Fruit fly (Drosophila melanogaster) whole organism, prepupa: ENCODE data around the gene Xrcc2.
A peak's percentile ranks its signal among the peaks of the same experiment; 100 is the strongest.

ENCODE experiments used
- Blimp-1 ChIP-seq: fragments of 200-800 bp; sonication (Bioruptor generic); optimal IDR thresholded peaks from 3 replicates; lab custom pipeline; 2017; ENCODE audit warnings: missing biosample characterization, missing genetic modification characterization, mild to moderate bottlenecking, moderate library complexity, missing genetic modification reagents
- CG11294 ChIP-seq: fragments of 200-800 bp; sonication (Bioruptor generic); IDR thresholded peaks from 2 replicates; pipeline ENCODE4 v1.3.6; 2022; ENCODE audit warnings: missing biosample characterization, missing genetic modification characterization
- CG11902 ChIP-seq: fragments of 200-800 bp; sonication (Bioruptor generic); optimal IDR thresholded peaks from 3 replicates; lab custom pipeline; 2016; ENCODE audit warnings: missing biosample characterization, missing genetic modification characterization
- CG15336 ChIP-seq: fragments of 200-800 bp; sonication (Bioruptor generic); IDR thresholded peaks from 2 replicates; pipeline ENCODE4 v1.3.6; 2022; ENCODE audit warnings: missing biosample characterization, missing genetic modification characterization
- CG1621 ChIP-seq: fragments of 200-800 bp; sonication (Bioruptor generic); optimal IDR thresholded peaks from 3 replicates; lab custom pipeline; 2018; ENCODE audit warnings: missing biosample characterization, mild to moderate bottlenecking, missing genetic modification characterization
- CG31627 ChIP-seq: fragments of 200-800 bp; sonication (Bioruptor generic); optimal IDR thresholded peaks from 3 replicates; lab custom pipeline; 2016; ENCODE audit warnings: missing biosample characterization, missing genetic modification characterization
- CG32006 ChIP-seq: fragments of 200-800 bp; sonication (Bioruptor generic); optimal IDR thresholded peaks from 3 replicates; lab custom pipeline; 2017; ENCODE audit warnings: missing biosample characterization, mild to moderate bottlenecking, missing genetic modification characterization
- CG34406 ChIP-seq: fragments of 200-800 bp; sonication (Bioruptor generic); optimal IDR thresholded peaks from 3 replicates; lab custom pipeline; 2016; ENCODE audit warnings: missing biosample characterization, missing genetic modification characterization
- CG4318 ChIP-seq: fragments of 200-800 bp; sonication (Bioruptor generic); optimal IDR thresholded peaks from 3 replicates; lab custom pipeline; 2017; ENCODE audit warnings: missing biosample characterization, mild to moderate bottlenecking, missing genetic modification characterization
- CG6163 ChIP-seq: fragments of 200-800 bp; sonication (Bioruptor generic); IDR thresholded peaks from 3 replicates; pipeline ENCODE4 v1.3.6; 2022; ENCODE audit warnings: missing biosample characterization, missing genetic modification characterization
- CG6276 ChIP-seq: fragments of 200-800 bp; sonication (Bioruptor generic); optimal IDR thresholded peaks from 2 replicates; lab custom pipeline; 2017; ENCODE audit warnings: missing biosample characterization, mild to moderate bottlenecking, missing genetic modification characterization
- CG6808 ChIP-seq: fragments of 200-800 bp; sonication (Bioruptor generic); optimal IDR thresholded peaks from 3 replicates; lab custom pipeline; 2017; ENCODE audit warnings: missing biosample characterization, missing genetic modification characterization, mild to moderate bottlenecking, moderate library complexity, missing genetic modification reagents
- CG9139 ChIP-seq: fragments of 200-800 bp; sonication (Bioruptor generic); optimal IDR thresholded peaks from 3 replicates; lab custom pipeline; 2017; ENCODE audit warnings: missing biosample characterization, mild to moderate bottlenecking, missing genetic modification characterization
- Eip75B ChIP-seq: fragments of 200-800 bp; sonication (Bioruptor generic); optimal IDR thresholded peaks from 3 replicates; lab custom pipeline; 2016; ENCODE audit warnings: missing biosample characterization, missing genetic modification characterization
- Eip78C ChIP-seq: fragments of 200-800 bp; sonication (Bioruptor generic); peaks from one replicate; lab custom pipeline; 2016; ENCODE audit warnings: missing biosample characterization, missing genetic modification characterization
- Eip93F ChIP-seq: fragments of 200-800 bp; sonication (Bioruptor generic); optimal IDR thresholded peaks from 2 replicates; lab custom pipeline; 2016; ENCODE audit warnings: missing biosample characterization, mild to moderate bottlenecking, missing genetic modification characterization
- Ets21C ChIP-seq: fragments of 200-800 bp; sonication (Bioruptor generic); optimal IDR thresholded peaks from 3 replicates; lab custom pipeline; 2016; ENCODE audit warnings: missing biosample characterization, missing genetic modification characterization
- Hr39 ChIP-seq: fragments of 200-800 bp; sonication (Bioruptor generic); optimal IDR thresholded peaks from 2 replicates; lab custom pipeline; 2016; ENCODE audit warnings: missing biosample characterization, missing genetic modification characterization
- Hr4 ChIP-seq: fragments of 200-800 bp; sonication (Bioruptor generic); optimal IDR thresholded peaks from 3 replicates; lab custom pipeline; 2016; ENCODE audit warnings: missing biosample characterization, missing genetic modification characterization
- OdsH ChIP-seq: fragments of 200-800 bp; sonication (Bioruptor generic); optimal IDR thresholded peaks from 3 replicates; lab custom pipeline; 2016; ENCODE audit warnings: missing biosample characterization, missing genetic modification characterization
- Sox102F ChIP-seq: fragments of 200-800 bp; sonication (Bioruptor generic); optimal IDR thresholded peaks from 2 replicates; lab custom pipeline; 2016; ENCODE audit warnings: missing biosample characterization, mild to moderate bottlenecking, missing genetic modification characterization
- achi ChIP-seq: fragments of 200-800 bp; sonication (Bioruptor generic); optimal IDR thresholded peaks from 3 replicates; lab custom pipeline; 2016; ENCODE audit warnings: missing biosample characterization, missing genetic modification characterization
- acj6 ChIP-seq: fragments of 200-800 bp; sonication (Bioruptor generic); optimal IDR thresholded peaks from 3 replicates; lab custom pipeline; 2016; ENCODE audit warnings: missing biosample characterization, missing genetic modification characterization
- cyc ChIP-seq: fragments of 200-800 bp; sonication (Bioruptor generic); optimal IDR thresholded peaks from 3 replicates; lab custom pipeline; 2016; ENCODE audit warnings: missing biosample characterization, missing genetic modification characterization
- eg ChIP-seq: fragments of 200-800 bp; sonication (Bioruptor generic); IDR thresholded peaks from 3 replicates; pipeline ENCODE4 v1.3.6; 2022; ENCODE audit warnings: missing biosample characterization, missing genetic modification characterization
- esn ChIP-seq: fragments of 200-800 bp; sonication (Bioruptor generic); optimal IDR thresholded peaks from 2 replicates; lab custom pipeline; 2016; ENCODE audit warnings: missing biosample characterization, mild to moderate bottlenecking, missing genetic modification characterization, moderate library complexity
- fd85E ChIP-seq: fragments of 200-800 bp; sonication (Bioruptor generic); optimal IDR thresholded peaks from 3 replicates; lab custom pipeline; 2016; ENCODE audit warnings: missing biosample characterization, missing genetic modification characterization
- fkh ChIP-seq: fragments of 200-800 bp; sonication (Bioruptor generic); optimal IDR thresholded peaks from 3 replicates; lab custom pipeline; 2017; ENCODE audit warnings: missing biosample characterization, mild to moderate bottlenecking, missing genetic modification characterization, moderate library complexity
- net ChIP-seq: fragments of 200-800 bp; sonication (Bioruptor generic); optimal IDR thresholded peaks from 3 replicates; lab custom pipeline; 2016; ENCODE audit warnings: missing biosample characterization, missing genetic modification characterization
- pdm3 ChIP-seq: fragments of 200-800 bp; sonication (Bioruptor generic); optimal IDR thresholded peaks from 3 replicates; lab custom pipeline; 2016; ENCODE audit warnings: missing biosample characterization, missing genetic modification characterization
- salr ChIP-seq, 2 experiments: fragments of 200-800 bp; sonication (Bioruptor generic); optimal IDR thresholded peaks; 3 replicates each; lab custom pipeline; 2016 to 2018; ENCODE audit warnings: missing biosample characterization in 2 of 2, missing genetic modification characterization in 2 of 2, mild to moderate bottlenecking in 1 of 2
- svp ChIP-seq: fragments of 200-800 bp; sonication (Bioruptor generic); peaks from one replicate; lab custom pipeline; 2016; ENCODE audit warnings: missing biosample characterization, missing genetic modification characterization

The Xrcc2 gene

dm6 chrX:18486356-18487059 lies 13.4 kb upstream of the Xrcc2 start, which contains the start of gene psh:
Gene psh, minus strand, starts transcription at chrX:18486921.
- peak; percentile 20 for TF ChIP-seq CG9139 (GFP tag; lab: Kevin White, UChicago)
- peak; percentile 41 for TF ChIP-seq CG32006 (GFP tag; lab: Kevin White, UChicago)
- no peak for TF ChIP-seq achi
- TF ChIP-seq fd85E (GFP tag; lab: Kevin White, UChicago), result no peak
- TF ChIP-seq Blimp-1, result no peak
- peak; percentile 26 for TF ChIP-seq Hr4 (GFP tag; lab: Kevin White, UChicago)
- TF ChIP-seq Eip75B (GFP tag; lab: Kevin White, UChicago), result peak; percentile 21
- TF ChIP-seq svp (GFP tag; lab: Kevin White, UChicago), result peak; percentile 98
- peak; percentile 67 for TF ChIP-seq CG1621 (tag; lab: Kevin White, UChicago)
- peak; percentile 13 for TF ChIP-seq CG6808 (GFP tag; lab: Kevin White, UChicago)
- TF ChIP-seq CG34406 (GFP tag; lab: Kevin White, UChicago), result peak; percentile 2
- TF ChIP-seq net (GFP tag; lab: Kevin White, UChicago), result peak; percentile 12
- peak; percentile 17 for TF ChIP-seq esn (GFP tag; lab: Kevin White, UChicago)
- TF ChIP-seq, all 60 proteins: peak for 10

- no peak for TF ChIP-seq CG11294
- 0 out of 3 replicates have a peak, but pooled peaks have one; percentile 18 for TF ChIP-seq eg (GFP tag; lab: Robert Waterston, UW)
- TF ChIP-seq CG6163, result peak; percentile 55; the same call in 1 of the 3 replicates
- peak; percentile 15 for TF ChIP-seq CG6276 (GFP tag; lab: Kevin White, UChicago)
- peak; percentile 51; the same call in 1 of the 2 replicates for TF ChIP-seq CG15336 (GFP tag; lab: Robert Waterston, UW)
- TF ChIP-seq Sox102F (GFP tag; lab: Kevin White, UChicago), result no peak
- no peak for TF ChIP-seq fkh (GFP tag; lab: Kevin White, UChicago)
- TF ChIP-seq CG1621 (tag; lab: Kevin White, UChicago), result peak; percentile 15
- TF ChIP-seq Eip78C (GFP tag; lab: Kevin White, UChicago), result peak; percentile 52
- TF ChIP-seq svp (GFP tag; lab: Kevin White, UChicago), result peak; percentile 56
Observed at dm6 chrX:18489509-18489908, 10.4 kb upstream of the Xrcc2 start, which contains the start of gene CG15046. Gene CG15046, minus strand, starts transcription at chrX:18489620.

dm6 chrX:18491941-18492340 lies 8.0 kb upstream of the Xrcc2 start, which contains the start of gene CG15044:
Gene CG15044, minus strand, starts transcription at chrX:18492006.
- TF ChIP-seq CG9139 (GFP tag; lab: Kevin White, UChicago) (no peak), Hr39 (no peak), CG11902 (no peak), acj6 (GFP tag; lab: Kevin White, UChicago) (no peak), Ets21C (GFP tag; lab: Kevin White, UChicago) (no peak), cyc (no peak), CG4318 (GFP tag; lab: Kevin White, UChicago) (no peak), achi (no peak), pdm3 (GFP tag; lab: Kevin White, UChicago) (no peak), Eip93F (GFP tag; lab: Kevin White, UChicago) (no peak)

dm6 chrX:18494165-18494740 lies 5.7 kb upstream of the Xrcc2 start, which contains the start of gene CG15043:
Gene CG15043, minus strand, starts transcription at chrX:18494168.
- TF ChIP-seq svp (GFP tag; lab: Kevin White, UChicago), result peak; percentile 85
- no peak for TF ChIP-seq OdsH (GFP tag; lab: Kevin White, UChicago)
- TF ChIP-seq Hr39, result no peak
- no peak for TF ChIP-seq CG4318 (GFP tag; lab: Kevin White, UChicago)
- TF ChIP-seq cyc, result peak; percentile 13
- TF ChIP-seq salr (GFP tag; optimal IDR thresholded peaks at IDR 0.05; lab: Kevin White, UChicago), result no peak
- no peak for TF ChIP-seq CG31627
- peak; percentile 13 for TF ChIP-seq Eip78C (GFP tag; lab: Kevin White, UChicago)
- no peak for TF ChIP-seq CG15336 (GFP tag; lab: Robert Waterston, UW)
